Fruit fly (Drosophila melanogaster) whole organism, pupa: ENCODE results near the gene CG46308.

Source experiments
- CG13204 ChIP-seq: fragments of 200-800 bp; sonication (Bioruptor generic); optimal IDR thresholded peaks from 2 replicates; lab custom pipeline; 2018; ENCODE audit warnings: missing biosample characterization, mild to moderate bottlenecking, missing genetic modification characterization, moderate library complexity
- CG34367 ChIP-seq: fragments of 200-800 bp; sonication (Bioruptor generic); optimal IDR thresholded peaks from 2 replicates; lab custom pipeline; 2018; ENCODE audit warnings: missing biosample characterization, mild to moderate bottlenecking, missing genetic modification characterization
- D1 ChIP-seq: fragments of 200-800 bp; sonication (Bioruptor generic); optimal IDR thresholded peaks from 2 replicates; lab custom pipeline; 2018; ENCODE audit warnings: missing biosample characterization, mild to moderate bottlenecking, missing genetic modification characterization, moderate library complexity
- Snoo ChIP-seq: fragments of 200-800 bp; sonication (Bioruptor generic); optimal IDR thresholded peaks from 3 replicates; lab custom pipeline; 2017; ENCODE audit warnings: missing biosample characterization, mild to moderate bottlenecking, missing genetic modification characterization, inconsistent platforms

- TF ChIP-seq Snoo (no peak), CG34367 (no peak), D1 (tag; lab: Kevin White, UChicago) (no peak), CG13204 (no peak)
Observed at dm6 chr2L:13532524-13532923, 71.0 kb downstream of the CG46308 start, which contains the start of gene CG33645.
